Fruit fly (Drosophila melanogaster): Measurements from ENCODE around the gene Mcm10.
A peak's percentile ranks its signal among the peaks of the same experiment; 100 is the strongest.

The Mcm10 gene

dm6 chr2L:21218240-21218911 is 38.6 kb downstream of the Mcm10 start, which contains the start of gene CG8679 (continued):
- peak; percentile 67 for TF ChIP-seq Elba2 (GFP tag; optimal IDR thresholded peaks at IDR 0.05)
- no peak for TF ChIP-seq tin (GFP tag; optimal IDR thresholded peaks at IDR 0.05)
- no peak for TF ChIP-seq fd3F (GFP tag; optimal IDR thresholded peaks at IDR 0.05)
- TF ChIP-seq CG9876 (GFP tag; optimal IDR thresholded peaks at IDR 0.05): no peak
- no peak for TF ChIP-seq sd (tag; optimal IDR thresholded peaks at IDR 0.05)
- peak; percentile 34; the same call in 1 of the 3 replicates for TF ChIP-seq CG16813 (GFP tag; IDR thresholded peaks at IDR 0.05; ENCODE audit: partially characterized antibody)
- no peak for TF ChIP-seq gsb (GFP tag; IDR thresholded peaks at IDR 0.05)
- TF ChIP-seq tna (GFP tag; IDR thresholded peaks at IDR 0.05; ENCODE audit: partially characterized antibody): no peak
- TF ChIP-seq MBD-R2 (GFP tag; IDR thresholded peaks at IDR 0.05): peak; percentile 80
- TF ChIP-seq ATbp (GFP tag; optimal IDR thresholded peaks at IDR 0.05): no peak
- no peak for TF ChIP-seq croc (GFP tag; conservative IDR thresholded peaks at IDR 0.05)
- no peak for TF ChIP-seq pb (GFP tag; optimal IDR thresholded peaks at IDR 0.05)
- no peak for TF ChIP-seq Dip3 (GFP tag; optimal IDR thresholded peaks at IDR 0.05)
- TF ChIP-seq CG3847 (GFP tag; IDR thresholded peaks at IDR 0.05): peak; percentile 56
- no peak for TF ChIP-seq CG8388 (GFP tag; optimal IDR thresholded peaks at IDR 0.05)
- TF ChIP-seq her (GFP tag; optimal IDR thresholded peaks at IDR 0.05): peak; percentile 14
- TF ChIP-seq Ada2b (GFP tag; IDR thresholded peaks at IDR 0.05): no peak
- TF ChIP-seq CG9609 (GFP tag; optimal IDR thresholded peaks at IDR 0.05): no peak
- peak; percentile 1 for TF ChIP-seq CG13624 (GFP tag; optimal IDR thresholded peaks at IDR 0.05)
- no peak for TF ChIP-seq Aef1 (GFP tag; IDR thresholded peaks at IDR 0.05)
- no peak for TF ChIP-seq Neu2 (GFP tag; optimal IDR thresholded peaks at IDR 0.05; ENCODE audit: borderline replicate concordance)
- TF ChIP-seq dimm (GFP tag; IDR thresholded peaks at IDR 0.05): no peak
- peak in 1 of 2 experiments; percentile 35 for TF ChIP-seq crp (GFP tag; optimal IDR thresholded peaks at IDR 0.05)
- TF ChIP-seq Oaz (GFP tag; IDR thresholded peaks at IDR 0.05): no peak
- TF ChIP-seq zfh1 (GFP tag; IDR thresholded peaks at IDR 0.05): no peak
- TF ChIP-seq CG33557 (GFP tag; optimal IDR thresholded peaks at IDR 0.05): no peak
- TF ChIP-seq CG12236 (GFP tag; optimal IDR thresholded peaks at IDR 0.05): no peak
- TF ChIP-seq CG8944 (GFP tag; optimal IDR thresholded peaks at IDR 0.05): no peak
- peak; percentile 78 for TF ChIP-seq sens (GFP tag)
- no peak for TF ChIP-seq CG5953 (GFP tag; IDR thresholded peaks at IDR 0.05)
- no peak for TF ChIP-seq CG4820 (GFP tag; optimal IDR thresholded peaks at IDR 0.05)
- no peak for TF ChIP-seq slp2 (GFP tag; optimal IDR thresholded peaks at IDR 0.05)
- no peak for TF ChIP-seq CG1024 (GFP tag; IDR thresholded peaks at IDR 0.05)
- TF ChIP-seq CG7928 (GFP tag; optimal IDR thresholded peaks at IDR 0.05): no peak
- peak; percentile 17 for TF ChIP-seq nmo (GFP tag; optimal IDR thresholded peaks at IDR 0.05)
- TF ChIP-seq pros (GFP tag; optimal IDR thresholded peaks at IDR 0.05): no peak
- no peak for TF ChIP-seq usp (GFP tag; optimal IDR thresholded peaks at IDR 0.05)
- peak; percentile 20 for TF ChIP-seq CG18599 (GFP tag; optimal IDR thresholded peaks at IDR 0.05)
- peak; percentile 98 for TF ChIP-seq chinmo (GFP tag; IDR thresholded peaks at IDR 0.05; ENCODE audit: partially characterized antibody)
- no peak for TF ChIP-seq CG8089 (GFP tag; optimal IDR thresholded peaks at IDR 0.05)
- no peak for TF ChIP-seq CG4854 (GFP tag; optimal IDR thresholded peaks at IDR 0.05)
- no peak for TF ChIP-seq CG13424 (tag; optimal IDR thresholded peaks at IDR 0.05)
- TF ChIP-seq CG6654 (GFP tag; optimal IDR thresholded peaks at IDR 0.05): no peak
- TF ChIP-seq wdn (GFP tag; IDR thresholded peaks at IDR 0.05): no peak
- peak; percentile 77 for TF ChIP-seq CG34376 (GFP tag; optimal IDR thresholded peaks at IDR 0.05)
- no peak for TF ChIP-seq Jarid2 (GFP tag; optimal IDR thresholded peaks at IDR 0.05)
- TF ChIP-seq CG2678 (tag; optimal IDR thresholded peaks at IDR 0.05): no peak
- TF ChIP-seq CG12942 (GFP tag; optimal IDR thresholded peaks at IDR 0.05): no peak
- no peak for TF ChIP-seq CG1529 (GFP tag; optimal IDR thresholded peaks at IDR 0.05)
- no peak for TF ChIP-seq hb (GFP tag; IDR thresholded peaks at IDR 0.05; ENCODE audit: partially characterized antibody)
- no peak; the same call in 2 of the 3 replicates for TF ChIP-seq tgo (GFP tag; IDR thresholded peaks at IDR 0.05)
